Worm (Caenorhabditis elegans) whole organism, young adult: ENCODE results near the gene sro-1.

Source experiments
- C06A6.2 ChIP-seq: fragments of 200-800 bp; sonication (Bioruptor generic); conservative IDR thresholded peaks from 2 replicates; pipeline ENCODE4 v1.3.6; 2022; ENCODE audit warnings: missing genetic modification characterization, missing compliant biosample characterization
- D2030.7 ChIP-seq: fragments of 200-800 bp; sonication (Bioruptor generic); IDR thresholded peaks from 2 replicates; pipeline ENCODE4 v1.3.6; 2022; ENCODE audit warnings: missing genetic modification reagents, missing genetic modification characterization, missing compliant biosample characterization
- F23B12.7 ChIP-seq: sonication (generic microtip); optimal IDR thresholded peaks from 2 replicates; lab custom pipeline; 2017; ENCODE audit warnings: missing genetic modification characterization, mild to moderate bottlenecking, missing compliant biosample characterization, antibody characterized with exemption, moderate library complexity; ENCODE audit not compliant: insufficient read depth
- F49E8.2 ChIP-seq: sonication (generic microtip); optimal IDR thresholded peaks from 3 replicates; lab custom pipeline; 2017; ENCODE audit warnings: missing genetic modification characterization, mild to moderate bottlenecking, missing compliant biosample characterization, antibody characterized with exemption, moderate library complexity; ENCODE audit not compliant: insufficient read depth
- F57A8.1 ChIP-seq: fragments of 200-800 bp; sonication (Bioruptor generic); optimal IDR thresholded peaks from 2 replicates; lab custom pipeline; 2018; ENCODE audit warnings: mild to moderate bottlenecking, missing genetic modification characterization, moderate library complexity, missing compliant biosample characterization
- K11D2.4 ChIP-seq: fragments of 200-800 bp; sonication (Bioruptor generic); IDR thresholded peaks from 2 replicates; pipeline ENCODE4 v1.3.6; 2022; ENCODE audit warnings: missing genetic modification reagents, missing genetic modification characterization, missing compliant biosample characterization
- Y56A3A.18 ChIP-seq: fragments of 200-800 bp; sonication (Bioruptor generic); IDR thresholded peaks from 2 replicates; pipeline ENCODE4 v1.3.6; 2022; ENCODE audit warnings: missing genetic modification reagents, missing genetic modification characterization, missing compliant biosample characterization
- ama-1 ChIP-seq, 3 experiments: fragments of 150-350 bp in 1 of 3; sonication (generic microtip) in 2 of 3; optimal IDR thresholded peaks; 2 replicates each; lab custom pipeline; 2014 to 2018; ENCODE audit warnings: missing biosample characterization in 2 of 3, missing genetic modification characterization in 2 of 3, missing genetic modification reagents in 2 of 3
- athp-1 ChIP-seq: sonication (generic microtip); optimal IDR thresholded peaks from 2 replicates; lab custom pipeline; 2017; ENCODE audit warnings: mild to moderate bottlenecking, missing genetic modification characterization, missing compliant biosample characterization
- attf-5 ChIP-seq: fragments of 200-800 bp; sonication (Bioruptor generic); optimal IDR thresholded peaks from 2 replicates; lab custom pipeline; 2018; ENCODE audit warnings: mild to moderate bottlenecking, missing genetic modification characterization, missing compliant biosample characterization
- ceh-58 ChIP-seq: fragments of 200-800 bp; sonication (Bioruptor generic); IDR thresholded peaks from 2 replicates; pipeline ENCODE4 v1.3.6; 2022; ENCODE audit warnings: missing genetic modification characterization, missing compliant biosample characterization
- ceh-91 ChIP-seq: fragments of 200-800 bp; sonication (Bioruptor generic); IDR thresholded peaks from 2 replicates; pipeline ENCODE4 v1.3.6; 2022; ENCODE audit warnings: missing genetic modification reagents, missing genetic modification characterization, missing compliant biosample characterization
- dox-1 ChIP-seq: fragments of 200-800 bp; sonication (Bioruptor generic); IDR thresholded peaks from 2 replicates; pipeline ENCODE4 v1.3.6; 2022; ENCODE audit warnings: missing genetic modification reagents, missing genetic modification characterization, missing compliant biosample characterization
- dpl-1 ChIP-seq: fragments of 150-350 bp; optimal IDR thresholded peaks from 2 replicates; lab custom pipeline; 2014; ENCODE audit warnings: missing biosample characterization, missing genetic modification reagents, missing genetic modification characterization
- efl-1 ChIP-seq: fragments of 150-350 bp; optimal IDR thresholded peaks from 2 replicates; lab custom pipeline; 2014; ENCODE audit warnings: missing biosample characterization, missing genetic modification reagents, missing genetic modification characterization
- hmg-20 ChIP-seq: fragments of 200-800 bp; sonication (Bioruptor generic); IDR thresholded peaks from 2 replicates; pipeline ENCODE4 v1.3.6; 2022; ENCODE audit warnings: missing genetic modification reagents, missing genetic modification characterization, missing compliant biosample characterization
- lag-1 ChIP-seq: fragments of 200-800 bp; sonication (Bioruptor generic); IDR thresholded peaks from 2 replicates; pipeline ENCODE4 v1.3.6; 2022; ENCODE audit warnings: missing genetic modification reagents, missing genetic modification characterization, missing compliant biosample characterization
- lin-26 ChIP-seq: fragments of 200-800 bp; sonication (Bioruptor generic); IDR thresholded peaks from 2 replicates; pipeline ENCODE4 v1.3.6; 2022; ENCODE audit warnings: missing genetic modification reagents, missing genetic modification characterization, missing compliant biosample characterization
- lin-40 ChIP-seq: sonication (generic microtip); optimal IDR thresholded peaks from 2 replicates; lab custom pipeline; 2016; ENCODE audit warnings: missing genetic modification characterization, mild to moderate bottlenecking, missing compliant biosample characterization, missing genotype, missing genetic modification reagents
- lin-54 ChIP-seq: fragments of 200-800 bp; sonication (Bioruptor generic); optimal IDR thresholded peaks from 2 replicates; lab custom pipeline; 2018; ENCODE audit warnings: mild to moderate bottlenecking, missing genetic modification characterization, missing compliant biosample characterization
- lir-1 ChIP-seq: fragments of 200-800 bp; sonication (Bioruptor generic); conservative IDR thresholded peaks from 2 replicates; pipeline ENCODE4 v1.3.6; 2022; ENCODE audit warnings: missing genetic modification reagents, missing genetic modification characterization, missing compliant biosample characterization
- lsl-1 ChIP-seq: fragments of 200-800 bp; sonication (Bioruptor generic); optimal IDR thresholded peaks from 2 replicates; lab custom pipeline; 2018; ENCODE audit warnings: mild to moderate bottlenecking, missing genetic modification characterization, moderate library complexity, missing compliant biosample characterization
- madf-3 ChIP-seq: fragments of 200-800 bp; sonication (Bioruptor generic); IDR thresholded peaks from 2 replicates; pipeline ENCODE4 v1.3.6; 2022; ENCODE audit warnings: missing genetic modification reagents, missing genetic modification characterization, missing compliant biosample characterization
- mes-4 ChIP-seq: sonication (generic microtip); optimal IDR thresholded peaks from 2 replicates; lab custom pipeline; 2016; ENCODE audit warnings: missing genotype, missing genetic modification characterization, missing compliant biosample characterization
- nfyb-1 ChIP-seq: fragments of 200-800 bp; sonication (Bioruptor generic); IDR thresholded peaks from 2 replicates; pipeline ENCODE4 v1.3.6; 2022; ENCODE audit warnings: missing genetic modification reagents, missing genetic modification characterization, missing compliant biosample characterization
- nhr-120 ChIP-seq: fragments of 200-800 bp; sonication (Bioruptor generic); IDR thresholded peaks from 2 replicates; pipeline ENCODE4 v1.3.6; 2022; ENCODE audit warnings: missing genetic modification characterization, missing compliant biosample characterization
- nhr-80 ChIP-seq: sonication (generic microtip); optimal IDR thresholded peaks from 2 replicates; lab custom pipeline; 2016; ENCODE audit warnings: missing genetic modification characterization, missing compliant biosample characterization
- rec-8 ChIP-seq, 2 experiments: sonication (generic microtip); optimal IDR thresholded peaks; 2 replicates each; lab custom pipeline; 2016; ENCODE audit warnings: mild to moderate bottlenecking in 2 of 2, missing genetic modification characterization in 2 of 2, missing genetic modification reagents in 2 of 2, missing genotype in 2 of 2, missing biosample characterization in 1 of 2, missing compliant biosample characterization in 1 of 2, moderate library complexity in 1 of 2
- rpc-1 ChIP-seq, 2 experiments: fragments of 150-350 bp in 1 of 2; sonication (generic microtip) in 1 of 2; optimal IDR thresholded peaks; 2 replicates each; lab custom pipeline; 2014 to 2018; ENCODE audit warnings: missing biosample characterization in 1 of 2, missing genetic modification characterization in 1 of 2, missing genetic modification reagents in 1 of 2, missing genotype in 1 of 2
- unc-130 ChIP-seq: sonication (generic microtip); optimal IDR thresholded peaks from 2 replicates; lab custom pipeline; 2016; ENCODE audit warnings: missing genetic modification reagents, missing genetic modification characterization, missing compliant biosample characterization

sro-1 gene

ce11 chrII:7419563-7419962, 45.9 kb downstream of the sro-1 start (continued):
- TF ChIP-seq rpc-1 (optimal IDR thresholded peaks at IDR 0.05; lab: Kevin White, UChicago) (no peak), rpc-1 (tag; optimal IDR thresholded peaks at IDR 0.05; lab: Kevin White, UChicago) (no peak)
- TF ChIP-seq, all 124 proteins: peak for 0

ce11 chrII:7413764-7414163, 51.7 kb downstream of the sro-1 start:
- TF ChIP-seq lin-40 (tag; lab: Kevin White, UChicago), result no peak
- no peak for TF ChIP-seq D2030.7 (GFP tag; lab: Robert Waterston, UW)
- TF ChIP-seq F49E8.2, result no peak
- no peak for TF ChIP-seq mes-4 (tag; lab: Kevin White, UChicago)
- TF ChIP-seq lin-26, result no peak
- TF ChIP-seq unc-130, result no peak
- TF ChIP-seq efl-1, result no peak
- TF ChIP-seq F57A8.1 (GFP tag; lab: Kevin White, UChicago), result no peak
- TF ChIP-seq dpl-1, result no peak
- TF ChIP-seq ceh-91, result no peak
- no peak for TF ChIP-seq F23B12.7 (tag; lab: Kevin White, UChicago)

DNA sequence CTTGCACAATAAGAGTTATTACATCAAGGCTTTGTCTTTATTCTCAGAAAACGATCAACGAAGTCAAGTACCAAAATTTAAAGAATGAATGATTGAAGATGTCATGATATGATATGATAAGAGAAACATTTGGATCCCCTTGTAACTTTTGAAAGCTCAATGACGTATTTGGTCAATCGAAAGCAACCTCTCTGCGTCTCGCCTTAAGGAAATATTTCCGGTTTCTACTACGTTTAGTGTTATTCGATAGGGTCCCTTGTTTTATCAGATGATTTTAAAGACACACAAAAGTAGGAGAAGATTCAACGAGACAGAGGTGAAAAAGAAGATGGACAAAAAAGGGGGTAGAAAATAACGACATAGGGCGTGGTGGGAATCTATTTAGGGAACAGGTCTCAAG, 52.1 kb downstream of the sro-1 start:
- TF ChIP-seq ama-1 (optimal IDR thresholded peaks at IDR 0.05; lab: Kevin White, UChicago) (no peak), ama-1 (GFP tag; optimal IDR thresholded peaks at IDR 0.05; lab: Kevin White, UChicago) (no peak), lin-26 (no peak), lag-1 (GFP tag; lab: Robert Waterston, UW) (no peak), nfyb-1 (GFP tag; lab: Robert Waterston, UW) (no peak), lsl-1 (GFP tag; lab: Kevin White, UChicago) (no peak), athp-1 (tag; lab: Kevin White, UChicago) (no peak), ceh-58 (no peak), K11D2.4 (no peak), madf-3 (no peak), nhr-80 (tag; lab: Kevin White, UChicago) (no peak), lir-1 (GFP tag; lab: Robert Waterston, UW) (no peak), C06A6.2 (GFP tag; lab: Robert Waterston, UW) (no peak), attf-5 (GFP tag; lab: Kevin White, UChicago) (no peak), dox-1 (GFP tag; lab: Robert Waterston, UW) (no peak), hmg-20 (GFP tag; lab: Robert Waterston, UW) (no peak), nhr-120 (GFP tag; lab: Robert Waterston, UW) (no peak), lin-54 (GFP tag; lab: Kevin White, UChicago) (no peak)

- TF ChIP-seq Y56A3A.18 (GFP tag; lab: Robert Waterston, UW) (no peak), lin-26 (no peak), rec-8 (tag; optimal IDR thresholded peaks at IDR 0.05; lab: Kevin White, UChicago) (no peak)
Measured at ce11 chrII:7411930-7412329, 53.5 kb downstream of the sro-1 start, which contains the start of gene K02A2.5. TSS of gene K02A2.5 (minus strand) at chrII:7412030.
